Worm (Caenorhabditis elegans): Measurements from ENCODE around the gene srz-100.

ce11 chrV:16747031-16747672 lies 15.5 kb downstream of the srz-100 start, which contains the start of gene dkf-2:
- TF ChIP-seq snpc-4 (tag; optimal IDR thresholded peaks at IDR 0.05), result no peak
- TF ChIP-seq lin-1 (GFP tag; IDR thresholded peaks at IDR 0.05), result no peak
- TF ChIP-seq jun-1 (tag; optimal IDR thresholded peaks at IDR 0.05), result no peak
- TF ChIP-seq dmd-6 (GFP tag; IDR thresholded peaks at IDR 0.05), result no peak; the same call in 1 of the 2 replicates
- TF ChIP-seq T26A8.4 (GFP tag; IDR thresholded peaks at IDR 0.05), result no peak
- TF ChIP-seq dpl-1 (GFP tag; optimal IDR thresholded peaks at IDR 0.05), result no peak
- TF ChIP-seq skn-1 (tag; optimal IDR thresholded peaks at IDR 0.05), result no peak
- TF ChIP-seq nhr-76 (tag; optimal IDR thresholded peaks at IDR 0.05), result no peak
- TF ChIP-seq daf-19 (GFP tag; conservative IDR thresholded peaks at IDR 0.05), result no peak
- TF ChIP-seq aly-2 (tag; optimal IDR thresholded peaks at IDR 0.05), result no peak
- TF ChIP-seq nhr-10 (tag; optimal IDR thresholded peaks at IDR 0.05), result no peak
- TF ChIP-seq dmd-9 (GFP tag; IDR thresholded peaks at IDR 0.05), result no peak
